Worm (Caenorhabditis elegans) whole organism, late embryonic: Measurements from ENCODE around the gene scl-27.

ENCODE experiments used
- C08G9.2 ChIP-seq: sonication (generic microtip); optimal IDR thresholded peaks from 2 replicates; lab custom pipeline; 2016; ENCODE audit warnings: mild to moderate bottlenecking, missing genetic modification characterization, moderate library complexity, missing compliant biosample characterization
- C38D4.7 ChIP-seq: fragments of 200-800 bp; sonication (Bioruptor generic); optimal IDR thresholded peaks from 2 replicates; lab custom pipeline; 2018; ENCODE audit warnings: mild to moderate bottlenecking, missing genetic modification characterization, moderate library complexity, missing compliant biosample characterization
- F13H6.1 ChIP-seq: sonication (generic microtip); optimal IDR thresholded peaks from 2 replicates; lab custom pipeline; 2016; ENCODE audit warnings: missing genetic modification characterization, missing compliant biosample characterization
- K09A11.1 ChIP-seq: sonication (generic microtip); optimal IDR thresholded peaks from 2 replicates; lab custom pipeline; 2017; ENCODE audit warnings: antibody characterized with exemption, mild to moderate bottlenecking, missing genetic modification characterization, missing compliant biosample characterization; ENCODE audit not compliant: insufficient read depth
- ahr-1 ChIP-seq: sonication (generic microtip); optimal IDR thresholded peaks from 2 replicates; lab custom pipeline; 2016; ENCODE audit warnings: missing genetic modification characterization, missing compliant biosample characterization
- ama-1 ChIP-seq: fragments of 150-350 bp; optimal IDR thresholded peaks from 2 replicates; lab custom pipeline; 2014
- ceh-22 ChIP-seq: sonication (generic microtip); optimal IDR thresholded peaks from 2 replicates; lab custom pipeline; 2017; ENCODE audit warnings: missing biosample characterization, missing genetic modification characterization
- ceh-24 ChIP-seq: sonication (generic microtip); optimal IDR thresholded peaks from 2 replicates; lab custom pipeline; 2016; ENCODE audit warnings: mild to moderate bottlenecking, missing genetic modification characterization, missing compliant biosample characterization
- ceh-30 ChIP-seq: fragments of 150-350 bp; optimal IDR thresholded peaks from 2 replicates; lab custom pipeline; 2014; ENCODE audit warnings: missing biosample characterization, missing genetic modification characterization
- ceh-31 ChIP-seq: sonication (generic microtip); optimal IDR thresholded peaks from 2 replicates; lab custom pipeline; 2016; ENCODE audit warnings: missing genetic modification characterization, missing compliant biosample characterization
- ceh-34 ChIP-seq: sonication (generic microtip); optimal IDR thresholded peaks from 2 replicates; lab custom pipeline; 2016; ENCODE audit warnings: mild to moderate bottlenecking, missing genetic modification characterization, missing compliant biosample characterization
- ceh-6 ChIP-seq: fragments of 200-800 bp; sonication (Bioruptor generic); optimal IDR thresholded peaks from 2 replicates; lab custom pipeline; 2018; ENCODE audit warnings: mild to moderate bottlenecking, missing genetic modification characterization, missing compliant biosample characterization
- ceh-9 ChIP-seq: sonication (generic microtip); optimal IDR thresholded peaks from 2 replicates; lab custom pipeline; 2016; ENCODE audit warnings: mild to moderate bottlenecking, missing genetic modification characterization, inconsistent platforms, missing compliant biosample characterization
- che-1 ChIP-seq: sonication (generic microtip); optimal IDR thresholded peaks from 2 replicates; lab custom pipeline; 2016; ENCODE audit warnings: mild to moderate bottlenecking, missing genetic modification characterization, missing compliant biosample characterization
- dmd-4 ChIP-seq: sonication (generic microtip); optimal IDR thresholded peaks from 2 replicates; lab custom pipeline; 2016; ENCODE audit warnings: borderline replicate concordance, missing genetic modification characterization, missing compliant biosample characterization
- dve-1 ChIP-seq: sonication (generic microtip); optimal IDR thresholded peaks from 2 replicates; lab custom pipeline; 2017; ENCODE audit warnings: antibody characterized with exemption, mild to moderate bottlenecking, missing genetic modification characterization, missing compliant biosample characterization
- elt-2 ChIP-seq: sonication (generic microtip); optimal IDR thresholded peaks from 2 replicates; lab custom pipeline; 2016; ENCODE audit warnings: missing genetic modification reagents, missing genetic modification characterization, missing compliant biosample characterization
- elt-4 ChIP-seq: sonication (generic microtip); optimal IDR thresholded peaks from 2 replicates; lab custom pipeline; 2016; ENCODE audit warnings: missing genetic modification characterization, missing compliant biosample characterization
- eyg-1 ChIP-seq: sonication (generic microtip); optimal IDR thresholded peaks from 2 replicates; lab custom pipeline; 2016; ENCODE audit warnings: missing genotype, missing genetic modification characterization, missing compliant biosample characterization
- fkh-6 ChIP-seq: sonication (generic microtip); optimal IDR thresholded peaks from 2 replicates; lab custom pipeline; 2016; ENCODE audit warnings: missing genetic modification characterization, missing compliant biosample characterization
- hlh-6 ChIP-seq: sonication (generic microtip); optimal IDR thresholded peaks from 2 replicates; lab custom pipeline; 2016; ENCODE audit warnings: missing genotype, missing genetic modification characterization, missing compliant biosample characterization
- hlh-8 ChIP-seq: sonication (generic microtip); optimal IDR thresholded peaks from 2 replicates; lab custom pipeline; 2016; ENCODE audit warnings: missing genotype, missing genetic modification characterization, missing compliant biosample characterization
- madf-2 ChIP-seq: sonication (generic microtip); optimal IDR thresholded peaks from 2 replicates; lab custom pipeline; 2017; ENCODE audit warnings: missing genetic modification characterization, missing compliant biosample characterization
- mec-3 ChIP-seq: sonication (generic microtip); optimal IDR thresholded peaks from 2 replicates; lab custom pipeline; 2016; ENCODE audit warnings: borderline replicate concordance, missing genetic modification characterization, missing compliant biosample characterization
- nhr-11 ChIP-seq: fragments of 150-350 bp; optimal IDR thresholded peaks from 2 replicates; lab custom pipeline; 2014; ENCODE audit warnings: missing biosample characterization, missing genetic modification characterization
- nhr-232 ChIP-seq: sonication (generic microtip); optimal IDR thresholded peaks from 2 replicates; lab custom pipeline; 2016; ENCODE audit warnings: missing genetic modification characterization, missing compliant biosample characterization
- odd-2 ChIP-seq: sonication (generic microtip); optimal IDR thresholded peaks from 2 replicates; lab custom pipeline; 2017; ENCODE audit warnings: antibody characterized with exemption, mild to moderate bottlenecking, missing genetic modification characterization, missing compliant biosample characterization
- pax-1 ChIP-seq: fragments of 150-350 bp; optimal IDR thresholded peaks from 2 replicates; lab custom pipeline; 2014; ENCODE audit warnings: missing biosample characterization, missing genetic modification characterization
- pha-2 ChIP-seq: sonication (generic microtip); optimal IDR thresholded peaks from 2 replicates; lab custom pipeline; 2017; ENCODE audit warnings: mild to moderate bottlenecking, missing genetic modification characterization, missing compliant biosample characterization
- pha-4 ChIP-seq: fragments of 150-350 bp; optimal IDR thresholded peaks from 2 replicates; lab custom pipeline; 2018; ENCODE audit warnings: missing biosample characterization, missing genetic modification reagents, missing genetic modification characterization
- pqm-1 ChIP-seq: sonication (generic microtip); optimal IDR thresholded peaks from 2 replicates; lab custom pipeline; 2016; ENCODE audit warnings: missing genetic modification characterization, missing compliant biosample characterization
- pros-1 ChIP-seq: fragments of 150-350 bp; optimal IDR thresholded peaks from 2 replicates; lab custom pipeline; 2014; ENCODE audit warnings: missing biosample characterization, missing genetic modification reagents, missing genetic modification characterization
- sdc-2 ChIP-seq: sonication (generic microtip); optimal IDR thresholded peaks from 2 replicates; lab custom pipeline; 2016; ENCODE audit warnings: missing genotype, missing genetic modification characterization, missing compliant biosample characterization
- syd-9 ChIP-seq: sonication (generic microtip); optimal IDR thresholded peaks from 2 replicates; lab custom pipeline; 2016; ENCODE audit warnings: mild to moderate bottlenecking, missing genetic modification characterization, moderate library complexity, missing compliant biosample characterization
- tbx-7 ChIP-seq: sonication (generic microtip); optimal IDR thresholded peaks from 2 replicates; lab custom pipeline; 2016; ENCODE audit warnings: missing genotype, missing genetic modification characterization, missing compliant biosample characterization
- ttx-3 ChIP-seq: sonication (generic microtip); optimal IDR thresholded peaks from 2 replicates; lab custom pipeline; 2016; ENCODE audit warnings: missing genetic modification reagents, missing genetic modification characterization, missing compliant biosample characterization
- unc-3 ChIP-seq, 2 experiments: fragments of 200-800 bp in 1 of 2; sonication (Bioruptor generic) in 1 of 2; sonication (generic microtip) in 1 of 2; conservative IDR thresholded peaks in 1 of 2; optimal IDR thresholded peaks in 1 of 2; 2 replicates each; pipeline versions ENCODE4 v1.3.6 to Lab custom; 2016 to 2022; ENCODE audit warnings: missing compliant biosample characterization in 2 of 2, missing genetic modification characterization in 2 of 2, missing genetic modification reagents in 1 of 2
- unc-55 ChIP-seq: sonication (generic microtip); optimal IDR thresholded peaks from 2 replicates; lab custom pipeline; 2017; ENCODE audit warnings: missing biosample characterization, missing genetic modification reagents, missing genetic modification characterization
- zip-5 ChIP-seq: sonication (generic microtip); optimal IDR thresholded peaks from 2 replicates; lab custom pipeline; 2016; ENCODE audit warnings: missing genetic modification characterization, missing compliant biosample characterization

Gene scl-27

DNA sequence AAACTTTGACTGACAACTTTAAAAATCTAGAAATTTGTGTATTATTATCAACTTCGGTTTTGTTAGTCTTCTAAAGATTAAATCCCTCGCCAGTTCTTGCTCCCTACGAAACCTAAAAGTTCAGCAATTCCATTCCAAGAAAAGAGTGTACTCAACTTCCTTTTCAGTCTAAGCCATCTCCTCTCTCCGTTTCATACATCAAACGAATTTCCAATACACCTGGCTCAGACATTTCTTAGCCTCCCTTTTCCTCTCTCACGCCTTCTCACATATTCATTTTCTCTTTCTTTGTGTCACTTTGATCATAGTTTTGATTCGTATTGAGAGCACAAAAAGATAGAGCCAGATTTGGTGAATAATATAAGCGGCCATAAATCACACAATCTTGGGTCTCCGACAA, 3.5 kb upstream of the scl-27 start, which contains the start of gene nhr-253:
TSS of gene nhr-253 (plus strand) at position 285 of the 400 bp plus-strand sequence.
- no peak for TF ChIP-seq ceh-24
- TF ChIP-seq, all 69 proteins: peak for 0

DNA sequence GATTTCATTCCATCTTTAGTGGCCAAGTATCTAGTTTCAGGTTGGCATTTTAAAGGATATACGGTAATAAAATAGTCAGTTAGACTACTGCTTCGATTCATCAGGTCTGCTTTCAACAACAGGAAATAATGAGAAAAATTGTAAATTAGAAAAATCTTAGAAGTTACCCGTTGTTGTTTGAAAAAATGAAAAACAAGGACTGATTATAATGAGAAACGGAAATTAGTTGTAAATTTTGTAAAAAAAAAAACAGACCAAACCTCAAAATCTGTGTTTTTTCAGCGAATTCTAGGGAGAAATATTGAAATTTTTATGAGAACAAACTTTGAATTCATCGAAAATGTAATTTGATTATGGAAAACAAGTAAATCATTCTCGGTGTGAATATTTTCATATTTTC, 3.2 kb downstream of the scl-27 start, which contains the start of gene srh-62:
TSS of gene srh-62 (minus strand) at position 101 of the 400 bp plus-strand sequence.
- no peak for TF ChIP-seq C08G9.2 (tag; lab: Kevin White, UChicago)
- no peak for TF ChIP-seq pha-4 (tag; lab: Kevin White, UChicago)
- TF ChIP-seq C38D4.7 (GFP tag; lab: Kevin White, UChicago) = no peak
- TF ChIP-seq hlh-8 (tag; lab: Kevin White, UChicago) = no peak
- TF ChIP-seq madf-2 (tag; lab: Kevin White, UChicago) = no peak
- no peak for TF ChIP-seq ceh-34 (tag; lab: Kevin White, UChicago)
- no peak for TF ChIP-seq F13H6.1 (tag; lab: Kevin White, UChicago)
- no peak for TF ChIP-seq pros-1 (tag; lab: Kevin White, UChicago)

DNA sequence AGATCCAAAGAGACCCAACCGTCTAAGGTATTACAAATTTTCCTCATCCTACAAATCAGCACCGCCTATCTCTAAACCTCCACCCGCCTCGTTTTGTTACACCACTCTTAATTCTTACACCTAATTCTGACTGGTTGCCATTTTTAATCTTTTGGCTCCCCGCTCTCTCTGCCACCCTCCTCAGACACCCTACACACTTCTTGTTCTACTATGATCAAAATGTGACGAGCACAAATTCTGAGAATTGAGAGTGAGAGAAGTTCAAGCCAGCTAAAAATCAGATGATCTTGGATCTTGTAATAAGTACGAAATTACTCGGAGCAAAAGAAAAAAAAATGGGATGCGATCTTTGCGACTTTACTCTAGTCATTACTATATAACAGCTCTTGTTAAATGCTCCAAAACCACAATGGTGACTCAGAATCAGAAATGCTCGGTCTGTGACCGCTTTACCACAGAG, 4.4 kb downstream of the scl-27 start, which contains the start of gene nhr-252:
TSS of gene nhr-252 (plus strand) at position 410 of the 460 bp plus-strand sequence.
- no peak for TF ChIP-seq odd-2 (tag; lab: Kevin White, UChicago)
- TF ChIP-seq tbx-7 (tag; lab: Kevin White, UChicago) = no peak
- TF ChIP-seq nhr-11 (tag; lab: Kevin White, UChicago) = no peak
- no peak for TF ChIP-seq unc-3 (GFP tag; conservative IDR thresholded peaks at IDR 0.05; lab: Robert Waterston, UW)
- no peak for TF ChIP-seq unc-3 (tag; optimal IDR thresholded peaks at IDR 0.05; lab: Kevin White, UChicago)
- no peak for TF ChIP-seq sdc-2 (tag; lab: Kevin White, UChicago)
- no peak for TF ChIP-seq pqm-1 (tag; lab: Kevin White, UChicago)
- TF ChIP-seq ttx-3 (tag; lab: Kevin White, UChicago) = no peak
- no peak for TF ChIP-seq ceh-30 (tag; lab: Kevin White, UChicago)
- TF ChIP-seq dmd-4 = no peak
- TF ChIP-seq fkh-6 (tag; lab: Kevin White, UChicago) = no peak
- TF ChIP-seq mec-3 = no peak
- TF ChIP-seq F13H6.1 (tag; lab: Kevin White, UChicago) = no peak
- no peak for TF ChIP-seq elt-2 (tag; lab: Kevin White, UChicago)
- no peak for TF ChIP-seq C08G9.2 (tag; lab: Kevin White, UChicago)
- TF ChIP-seq dve-1 (tag; lab: Kevin White, UChicago) = no peak
- no peak for TF ChIP-seq ceh-6 (GFP tag; lab: Kevin White, UChicago)
- TF ChIP-seq hlh-6 (tag; lab: Kevin White, UChicago) = no peak
- no peak for TF ChIP-seq ceh-9 (tag; lab: Kevin White, UChicago)
- TF ChIP-seq nhr-232 = no peak
- no peak for TF ChIP-seq pha-4 (tag; lab: Kevin White, UChicago)
- TF ChIP-seq, all 69 proteins: peak for 0

DNA sequence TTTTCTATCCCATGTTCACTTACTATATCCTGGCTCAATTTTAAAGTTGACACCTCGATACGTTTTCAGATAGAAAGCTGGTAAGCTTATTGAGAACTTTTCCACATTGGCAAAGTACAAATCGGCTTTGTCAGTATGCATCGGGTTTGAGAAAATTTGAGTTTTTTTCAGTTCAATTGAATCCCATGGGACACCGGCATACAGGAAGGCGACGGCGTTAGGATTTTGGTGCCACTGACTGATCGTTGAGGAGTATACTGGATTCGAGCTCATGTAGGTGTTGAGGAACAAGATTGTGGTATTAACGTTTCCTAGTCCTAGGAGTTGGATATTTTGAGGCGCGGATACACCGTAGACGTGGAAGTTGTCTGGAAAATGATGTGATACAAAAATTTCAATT, 13.0 kb downstream of the scl-27 start:
- no peak for TF ChIP-seq pha-2 (tag; lab: Kevin White, UChicago)
- no peak for TF ChIP-seq zip-5
- TF ChIP-seq eyg-1 (tag; lab: Kevin White, UChicago) = no peak
- no peak for TF ChIP-seq syd-9 (tag; lab: Kevin White, UChicago)
- no peak for TF ChIP-seq unc-55 (GFP tag; lab: Kevin White, UChicago)
- TF ChIP-seq ceh-9 (tag; lab: Kevin White, UChicago) = no peak
- no peak for TF ChIP-seq elt-4
- TF ChIP-seq ceh-22 (tag; lab: Kevin White, UChicago) = no peak
- no peak for TF ChIP-seq K09A11.1 (tag; lab: Kevin White, UChicago)
- TF ChIP-seq ceh-31 (tag; lab: Kevin White, UChicago) = no peak
- TF ChIP-seq pax-1 = no peak
- no peak for TF ChIP-seq ceh-30 (tag; lab: Kevin White, UChicago)
- TF ChIP-seq fkh-6 (tag; lab: Kevin White, UChicago) = no peak
- no peak for TF ChIP-seq sdc-2 (tag; lab: Kevin White, UChicago)
- no peak for TF ChIP-seq ceh-6 (GFP tag; lab: Kevin White, UChicago)
- TF ChIP-seq ahr-1 (tag; lab: Kevin White, UChicago) = no peak
- no peak for TF ChIP-seq ama-1 (lab: Kevin White, UChicago)
- TF ChIP-seq C38D4.7 (GFP tag; lab: Kevin White, UChicago) = no peak
- TF ChIP-seq che-1 (tag; lab: Kevin White, UChicago) = no peak
